Fruit fly (Drosophila melanogaster) whole organism, adult: ENCODE results near the gene CG14071.

Experiments used
- CG11617 ChIP-seq: fragments of 200-800 bp; sonication (Bioruptor generic); optimal IDR thresholded peaks from 2 replicates; lab custom pipeline; 2017; ENCODE audit warnings: mild to moderate bottlenecking, missing biosample characterization, missing genetic modification reagents, missing genetic modification characterization
- CG12768 ChIP-seq: fragments of 200-800 bp; sonication (Bioruptor generic); optimal IDR thresholded peaks from 2 replicates; lab custom pipeline; 2017; ENCODE audit warnings: missing biosample characterization, missing genetic modification characterization, mild to moderate bottlenecking, moderate library complexity, missing genetic modification reagents
- CG14711 ChIP-seq: fragments of 200-800 bp; sonication (Bioruptor generic); optimal IDR thresholded peaks from 2 replicates; lab custom pipeline; 2018; ENCODE audit warnings: missing biosample characterization, mild to moderate bottlenecking, missing genetic modification characterization, moderate library complexity
- CG1620 ChIP-seq: fragments of 200-800 bp; sonication (Bioruptor generic); optimal IDR thresholded peaks from 2 replicates; lab custom pipeline; 2016; ENCODE audit warnings: missing biosample characterization, missing genetic modification characterization
- CG33017 ChIP-seq: fragments of 200-800 bp; sonication (Bioruptor generic); optimal IDR thresholded peaks from 2 replicates; lab custom pipeline; 2018; ENCODE audit warnings: missing biosample characterization, mild to moderate bottlenecking, missing genetic modification characterization, moderate library complexity
- CG5204 ChIP-seq: fragments of 200-800 bp; sonication (Bioruptor generic); optimal IDR thresholded peaks from 2 replicates; lab custom pipeline; 2016; ENCODE audit warnings: missing biosample characterization, missing genetic modification characterization
- CG7045 ChIP-seq: fragments of 200-800 bp; sonication (Bioruptor generic); optimal IDR thresholded peaks from 2 replicates; lab custom pipeline; 2017; ENCODE audit warnings: missing biosample characterization, mild to moderate bottlenecking, missing genetic modification characterization
- CG7101 ChIP-seq: fragments of 200-800 bp; sonication (Bioruptor generic); optimal IDR thresholded peaks from 2 replicates; lab custom pipeline; 2018; ENCODE audit warnings: missing biosample characterization, mild to moderate bottlenecking, missing genetic modification characterization, moderate library complexity
- Clk ChIP-seq: fragments of 200-800 bp; sonication (Bioruptor generic); optimal IDR thresholded peaks from 2 replicates; lab custom pipeline; 2017; ENCODE audit warnings: missing biosample characterization, missing genetic modification characterization
- Crg-1 ChIP-seq: fragments of 200-800 bp; sonication (Bioruptor generic); optimal IDR thresholded peaks from 2 replicates; lab custom pipeline; 2016; ENCODE audit warnings: missing biosample characterization, missing genetic modification characterization
- Hr96 ChIP-seq: fragments of 200-800 bp; sonication (Bioruptor generic); optimal IDR thresholded peaks from 2 replicates; lab custom pipeline; 2016; ENCODE audit warnings: missing biosample characterization, missing genetic modification characterization
- Mnt ChIP-seq: fragments of 200-800 bp; sonication (Bioruptor generic); optimal IDR thresholded peaks from 2 replicates; lab custom pipeline; 2016; ENCODE audit warnings: missing biosample characterization, mild to moderate bottlenecking, missing genetic modification characterization
- bab1 ChIP-seq: fragments of 200-800 bp; sonication (Bioruptor generic); optimal IDR thresholded peaks from 3 replicates; lab custom pipeline; 2019; ENCODE audit warnings: missing biosample characterization, mild to moderate bottlenecking, missing genetic modification characterization, moderate library complexity
- cic ChIP-seq: fragments of 200-800 bp; sonication (Bioruptor generic); optimal IDR thresholded peaks from 2 replicates; lab custom pipeline; 2017; ENCODE audit warnings: missing biosample characterization, mild to moderate bottlenecking, missing genetic modification characterization, moderate library complexity
- cnc ChIP-seq, 2 experiments: fragments of >200 bp; optimal IDR thresholded peaks; 2 replicates each; lab custom pipeline; 2017
- kay ChIP-seq: fragments of 200-800 bp; sonication (Bioruptor generic); peaks from one replicate; lab custom pipeline; 2016; ENCODE audit warnings: missing biosample characterization, missing genetic modification characterization, borderline replicate concordance
- ovo ChIP-seq: fragments of 200-800 bp; sonication (Bioruptor generic); optimal IDR thresholded peaks from 2 replicates; lab custom pipeline; 2016; ENCODE audit warnings: missing biosample characterization, missing genetic modification characterization
- pad ChIP-seq: fragments of 200-800 bp; sonication (Bioruptor generic); optimal IDR thresholded peaks from 3 replicates; lab custom pipeline; 2017; ENCODE audit warnings: missing biosample characterization, missing genetic modification characterization, mild to moderate bottlenecking, moderate library complexity, missing genetic modification reagents
- tj ChIP-seq: fragments of 200-800 bp; sonication (Bioruptor generic); optimal IDR thresholded peaks from 3 replicates; lab custom pipeline; 2017; ENCODE audit warnings: missing biosample characterization, mild to moderate bottlenecking, missing genetic modification characterization, moderate library complexity
- toe ChIP-seq: fragments of 200-800 bp; sonication (Bioruptor generic); optimal IDR thresholded peaks from 2 replicates; lab custom pipeline; 2016; ENCODE audit warnings: missing biosample characterization, missing genetic modification characterization

Gene CG14071

DNA sequence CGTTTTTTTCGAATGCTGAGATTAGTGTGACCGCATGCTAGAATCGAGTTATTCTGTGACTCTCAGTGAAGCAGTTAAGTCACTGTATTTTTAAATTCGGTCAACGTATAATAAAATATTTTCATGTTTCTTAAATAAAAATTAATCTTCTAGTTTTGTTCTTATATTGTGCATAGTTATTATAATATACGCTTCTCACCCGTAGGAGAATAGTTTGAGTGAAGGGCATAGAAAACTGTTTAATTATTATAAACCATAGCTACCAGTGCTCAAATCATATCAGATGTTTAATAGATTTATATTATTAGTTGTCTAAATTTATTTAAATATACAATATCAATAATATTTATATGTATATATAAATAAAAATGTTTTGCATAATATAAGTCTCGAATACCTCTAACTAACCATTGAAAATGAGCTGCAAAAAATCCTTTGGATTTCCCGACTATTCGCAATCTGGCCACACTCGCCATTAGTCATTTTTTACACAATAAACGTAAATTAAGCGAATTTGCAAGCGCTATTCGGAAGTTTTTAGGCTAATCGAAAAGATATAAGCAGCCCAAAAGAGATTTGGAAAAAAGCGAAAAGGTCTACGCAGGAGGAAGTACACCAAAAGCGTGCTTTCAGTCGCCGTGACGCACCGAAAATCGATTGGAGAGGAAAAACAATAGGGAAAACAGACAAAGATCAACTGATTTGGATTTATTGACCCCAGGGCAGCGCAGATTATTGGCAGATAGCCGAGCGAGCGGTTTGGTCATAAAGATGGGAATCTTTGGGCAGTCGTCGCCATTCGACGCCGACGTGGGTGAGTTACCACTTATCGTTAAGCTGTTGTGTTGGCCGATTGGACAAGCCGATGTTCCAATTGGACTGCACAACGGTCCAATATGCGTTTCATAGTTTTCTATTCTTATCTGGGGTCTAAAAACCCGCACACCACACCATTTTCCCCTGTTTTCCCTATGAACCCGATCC, 30.4 kb downstream of the CG14071 start, which contains the start of the genes aurB and Stam:
aurB (minus strand) TSS at position 31 of the 984 bp plus-strand sequence.
Stam (plus strand) TSS at position 473 of the 984 bp plus-strand sequence.
- TF ChIP-seq CG1620 (GFP tag; lab: Kevin White, UChicago) = no peak
- no peak for TF ChIP-seq Clk (GFP tag; lab: Kevin White, UChicago)
- peak; percentile 61 for TF ChIP-seq CG14711
- TF ChIP-seq Crg-1 = peak; percentile 14
- TF ChIP-seq pad (GFP tag; lab: Kevin White, UChicago) = peak; percentile 29
- TF ChIP-seq cic (GFP tag; lab: Kevin White, UChicago) = no peak
- TF ChIP-seq bab1 (GFP tag; lab: Kevin White, UChicago) = peak; percentile 58
- TF ChIP-seq CG12768 (GFP tag; lab: Kevin White, UChicago) = peak; percentile 23
- peak; percentile 3 for TF ChIP-seq Mnt (GFP tag; lab: Kevin White, UChicago)
- TF ChIP-seq CG7101 (tag; lab: Kevin White, UChicago) = peak; percentile 70
- TF ChIP-seq CG11617 (GFP tag; lab: Kevin White, UChicago) = peak; percentile 77
- TF ChIP-seq ovo (GFP tag; lab: Kevin White, UChicago) = no peak
- TF ChIP-seq CG7045 = peak; percentile 35
- TF ChIP-seq CG33017 (tag; lab: Kevin White, UChicago) = peak; percentile 65
- peak; percentile 9 for TF ChIP-seq CG5204
- peak; percentile 90 for TF ChIP-seq kay (GFP tag; lab: Kevin White, UChicago)
- no peak for TF ChIP-seq cnc (optimal IDR thresholded peaks at IDR 0.05; lab: Kevin White, UChicago)
- TF ChIP-seq toe (GFP tag; lab: Kevin White, UChicago) = peak; percentile 48
- TF ChIP-seq tj (GFP tag; lab: Kevin White, UChicago) = peak; percentile 35
- no peak for TF ChIP-seq Hr96 (GFP tag; lab: Kevin White, UChicago)

DNA sequence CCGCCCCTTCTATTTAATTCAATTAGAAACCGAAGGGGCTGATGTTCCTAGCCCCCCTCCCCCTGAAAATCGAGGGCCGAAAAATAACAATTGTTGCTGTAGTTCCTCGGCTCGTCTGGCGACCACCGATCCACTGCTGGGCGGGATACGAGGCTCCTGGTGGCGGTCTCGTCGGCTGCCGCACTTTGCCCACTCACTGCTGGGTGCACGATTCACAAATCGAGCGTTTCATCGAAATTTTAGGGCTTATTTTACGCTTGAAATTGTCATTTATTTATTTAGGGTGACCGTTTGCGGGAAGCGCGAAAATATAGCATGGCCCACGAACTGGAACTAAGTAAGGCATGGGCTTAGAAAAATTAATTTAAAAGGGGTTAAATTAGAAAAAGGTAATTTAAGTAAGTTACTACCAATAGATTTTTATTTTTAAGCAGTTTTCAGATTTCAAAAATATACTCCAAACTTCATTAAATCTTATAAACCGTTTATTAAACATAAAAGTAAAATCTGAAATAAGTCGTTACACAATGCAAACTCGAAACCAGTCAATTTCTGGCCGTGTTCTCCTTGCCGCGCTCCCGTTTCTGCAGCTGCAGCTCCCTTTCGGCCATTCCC, 32.3 kb downstream of the CG14071 start, which contains the start of gene Dnz1:
Dnz1 (minus strand) TSS at position 317 of the 615 bp plus-strand sequence.
- TF ChIP-seq Clk (GFP tag; lab: Kevin White, UChicago) = no peak
- TF ChIP-seq CG33017 (tag; lab: Kevin White, UChicago) = peak; percentile 30
- no peak for TF ChIP-seq ovo (GFP tag; lab: Kevin White, UChicago)
- peak; percentile 45 for TF ChIP-seq CG11617 (GFP tag; lab: Kevin White, UChicago)
- peak; percentile 34 for TF ChIP-seq CG5204
- TF ChIP-seq CG7045 = peak; percentile 62
- TF ChIP-seq bab1 (GFP tag; lab: Kevin White, UChicago) = peak; percentile 30
- peak; percentile 61 for TF ChIP-seq CG7101 (tag; lab: Kevin White, UChicago)
- peak; percentile 15 for TF ChIP-seq tj (GFP tag; lab: Kevin White, UChicago)
- TF ChIP-seq pad (GFP tag; lab: Kevin White, UChicago) = peak; percentile 10
- TF ChIP-seq kay (GFP tag; lab: Kevin White, UChicago) = peak; percentile 31
- TF ChIP-seq toe (GFP tag; lab: Kevin White, UChicago) = peak; percentile 12
- TF ChIP-seq cic (GFP tag; lab: Kevin White, UChicago) = no peak
- no peak for TF ChIP-seq Hr96 (GFP tag; lab: Kevin White, UChicago)
- no peak for TF ChIP-seq Mnt (GFP tag; lab: Kevin White, UChicago)
- TF ChIP-seq CG12768 (GFP tag; lab: Kevin White, UChicago) = no peak
- TF ChIP-seq CG14711 = peak; percentile 59
- TF ChIP-seq Crg-1 = peak; percentile 2
- no peak for TF ChIP-seq cnc (optimal IDR thresholded peaks at IDR 0.05; lab: Kevin White, UChicago)
- TF ChIP-seq CG1620 (GFP tag; lab: Kevin White, UChicago) = peak; percentile 8

DNA sequence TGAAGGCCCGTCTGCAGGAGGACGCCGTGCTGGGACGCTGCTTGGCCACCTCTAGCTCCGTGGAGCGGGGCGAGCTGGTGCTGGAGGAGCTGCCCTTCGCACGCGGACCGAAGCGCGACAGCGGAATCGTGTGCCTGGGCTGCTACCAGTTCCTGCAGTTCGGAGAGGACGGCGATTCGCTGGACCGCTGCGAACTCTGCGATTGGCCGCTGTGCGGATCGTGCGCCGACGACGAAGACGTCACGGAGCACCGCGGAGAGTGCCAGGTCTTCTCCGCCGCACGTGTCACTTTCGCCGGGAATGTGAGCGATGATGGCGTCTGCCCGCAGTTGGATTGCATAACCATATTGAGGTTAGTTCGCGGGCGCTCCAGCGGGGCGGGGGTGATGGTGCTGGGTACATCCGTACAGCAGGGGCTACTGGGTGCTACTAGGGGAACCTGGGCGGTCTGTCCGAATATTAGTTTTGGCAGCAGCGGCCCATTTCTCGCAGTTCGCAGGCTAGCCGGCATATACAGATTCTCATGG, 37.3 kb downstream of the CG14071 start:
- TF ChIP-seq CG12768 (GFP tag; lab: Kevin White, UChicago) (peak; percentile 36), CG7101 (tag; lab: Kevin White, UChicago) (no peak)

DNA sequence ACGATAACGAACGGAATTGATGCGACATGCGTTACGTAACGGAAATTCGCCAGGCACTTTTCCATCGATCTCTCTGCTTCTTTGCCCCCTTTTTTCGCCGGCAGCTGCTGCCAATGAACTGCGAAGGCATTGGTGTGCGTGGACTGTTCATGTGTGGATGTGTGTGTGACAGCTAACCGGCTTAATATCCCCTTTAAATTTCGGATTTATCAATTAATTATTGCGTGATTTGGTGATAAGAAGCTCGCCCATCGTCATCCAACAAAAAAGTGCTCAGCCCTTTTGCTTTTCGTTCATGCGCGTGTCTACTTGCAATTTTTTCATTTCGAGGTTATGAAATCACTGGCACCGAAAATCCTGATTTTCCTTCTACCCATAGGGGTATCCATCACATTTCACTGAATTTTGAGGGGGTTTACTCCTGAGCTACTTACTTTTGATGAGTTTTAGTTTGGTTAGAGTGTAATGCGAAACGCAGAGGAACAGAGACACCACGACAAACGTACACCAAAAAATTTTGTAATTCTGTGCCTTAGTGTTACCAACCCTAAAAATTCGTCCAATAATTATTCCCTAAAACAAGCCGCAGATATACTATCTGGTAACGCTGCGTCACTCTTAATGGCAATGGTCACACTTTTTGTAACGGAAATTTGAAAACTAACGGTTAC, 38.3 kb downstream of the CG14071 start, which contains the start of gene porin:
porin (minus strand) TSS at position 529 of the 671 bp plus-strand sequence.
- TF ChIP-seq toe (GFP tag; lab: Kevin White, UChicago) (peak; percentile 7), CG33017 (tag; lab: Kevin White, UChicago) (no peak), cnc (optimal IDR thresholded peaks at IDR 0.05; lab: Kevin White, UChicago) (no peak), ovo (GFP tag; lab: Kevin White, UChicago) (peak; percentile 72), CG1620 (GFP tag; lab: Kevin White, UChicago) (no peak), cic (GFP tag; lab: Kevin White, UChicago) (peak; percentile 31), bab1 (GFP tag; lab: Kevin White, UChicago) (peak; percentile 19), Mnt (GFP tag; lab: Kevin White, UChicago) (peak; percentile 80), Hr96 (GFP tag; lab: Kevin White, UChicago) (no peak), CG7101 (tag; lab: Kevin White, UChicago) (no peak), pad (GFP tag; lab: Kevin White, UChicago) (no peak), CG5204 (no peak), CG14711 (peak; percentile 35), Crg-1 (peak; percentile 3), tj (GFP tag; lab: Kevin White, UChicago) (peak; percentile 22), kay (GFP tag; lab: Kevin White, UChicago) (no peak)
